Worm (Caenorhabditis elegans): ENCODE measurements around the gene slo-1.

DNA sequence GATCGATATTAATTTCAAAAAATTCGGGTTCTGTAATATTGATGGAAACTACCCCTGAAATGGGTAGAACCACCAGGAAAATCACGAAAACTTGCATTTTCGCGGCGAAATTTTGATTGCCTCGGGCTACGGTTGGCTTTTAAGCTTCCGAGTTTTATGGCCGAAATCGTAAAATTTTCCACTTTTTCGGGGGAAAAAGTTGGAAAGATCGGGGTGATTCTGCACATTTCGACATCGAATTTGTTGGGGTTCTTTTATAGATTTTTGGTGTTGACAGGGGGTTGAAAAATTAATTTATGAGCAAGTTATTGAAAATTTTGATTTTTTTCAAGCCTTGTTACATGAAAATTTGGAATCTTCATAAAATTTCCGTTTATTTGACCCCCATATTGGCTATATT, 61.7 kb downstream of the slo-1 start, which contains the start of gene Y51A2D.8:
- TF ChIP-seq aly-1 (tag; optimal IDR thresholded peaks at IDR 0.05) (no peak), ets-7 (tag; optimal IDR thresholded peaks at IDR 0.05) (no peak), ceh-13 (GFP tag; optimal IDR thresholded peaks at IDR 0.05) (no peak), flt-1 (GFP tag; IDR thresholded peaks at IDR 0.05) (no peak), scrt-1 (GFP tag; IDR thresholded peaks at IDR 0.05) (no peak), tbx-37 (GFP tag; conservative IDR thresholded peaks at IDR 0.05) (no peak), hmg-4 (GFP tag; optimal IDR thresholded peaks at IDR 0.05) (no peak), ama-1 (optimal IDR thresholded peaks at IDR 0.05) (no peak), sea-1 (GFP tag; conservative IDR thresholded peaks at IDR 0.05) (no peak), tra-4 (tag; optimal IDR thresholded peaks at IDR 0.05) (no peak), tbx-11 (GFP tag; IDR thresholded peaks at IDR 0.05) (no peak), B0310.2 (tag; optimal IDR thresholded peaks at IDR 0.05) (no peak), hnd-1 (tag; optimal IDR thresholded peaks at IDR 0.05) (no peak), pes-1 (GFP tag; IDR thresholded peaks at IDR 0.05) (no peak)

All from whole organism, early embryonic.